Fruit fly (Drosophila melanogaster) whole organism, embryonic: ENCODE results near the gene CG42554.

ENCODE experiments used
- Ada2b ChIP-seq: fragments of 200-800 bp; sonication (Bioruptor generic); IDR thresholded peaks from 2 replicates; pipeline ENCODE4 v1.3.6; 2022; ENCODE audit warnings: missing biosample characterization, missing genetic modification characterization
- Aef1 ChIP-seq: fragments of 200-800 bp; sonication (Bioruptor generic); IDR thresholded peaks from 3 replicates; pipeline ENCODE4 v1.3.6; 2022; ENCODE audit warnings: missing biosample characterization, missing genetic modification characterization
- BEAF-32 ChIP-seq: fragments of 200-800 bp; sonication (Bioruptor generic); optimal IDR thresholded peaks from 3 replicates; lab custom pipeline; 2017; ENCODE audit warnings: missing biosample characterization, missing genetic modification characterization, mild to moderate bottlenecking, moderate library complexity, missing genetic modification reagents
- Blimp-1 ChIP-seq: fragments of 200-800 bp; sonication (Bioruptor generic); optimal IDR thresholded peaks from 3 replicates; lab custom pipeline; 2018; ENCODE audit warnings: missing biosample characterization, missing genetic modification characterization, mild to moderate bottlenecking, moderate library complexity, missing genetic modification reagents
- CG11504 ChIP-seq: fragments of 200-800 bp; sonication (Bioruptor generic); optimal IDR thresholded peaks from 3 replicates; lab custom pipeline; 2019; ENCODE audit warnings: missing biosample characterization, mild to moderate bottlenecking, missing genetic modification characterization, moderate library complexity
- CG12071 ChIP-seq: fragments of 200-800 bp; sonication (Bioruptor generic); optimal IDR thresholded peaks from 3 replicates; lab custom pipeline; 2018; ENCODE audit warnings: missing biosample characterization, mild to moderate bottlenecking, missing genetic modification characterization
- CG12769 ChIP-seq: fragments of 200-800 bp; sonication (Bioruptor generic); optimal IDR thresholded peaks from 2 replicates; lab custom pipeline; 2019; ENCODE audit warnings: missing biosample characterization, mild to moderate bottlenecking, missing genetic modification characterization, moderate library complexity
- CG17328 ChIP-seq: fragments of 200-800 bp; sonication (Bioruptor generic); IDR thresholded peaks from 2 replicates; pipeline ENCODE4 v1.3.6; 2022; ENCODE audit warnings: missing biosample characterization, missing genetic modification characterization
- CG2129 ChIP-seq: fragments of 200-800 bp; sonication (Bioruptor generic); IDR thresholded peaks from 2 replicates; pipeline ENCODE4 v1.3.6; 2022; ENCODE audit warnings: missing biosample characterization, missing genetic modification characterization; ENCODE audit not compliant: partially characterized antibody
- CG2889 ChIP-seq: fragments of 200-800 bp; sonication (Bioruptor generic); IDR thresholded peaks from 3 replicates; pipeline ENCODE4 v1.3.6; 2022; ENCODE audit warnings: missing biosample characterization, missing genetic modification characterization
- CG3407 ChIP-seq: fragments of 200-800 bp; sonication (Bioruptor generic); optimal IDR thresholded peaks from 2 replicates; lab custom pipeline; 2018; ENCODE audit warnings: missing biosample characterization, mild to moderate bottlenecking, missing genetic modification characterization
- CG4360 ChIP-seq: fragments of 200-800 bp; sonication (Bioruptor generic); IDR thresholded peaks from 2 replicates; pipeline ENCODE4 v1.3.6; 2022; ENCODE audit warnings: missing biosample characterization, missing genetic modification characterization
- CG4617 ChIP-seq: fragments of 200-800 bp; sonication (Bioruptor generic); optimal IDR thresholded peaks from 3 replicates; lab custom pipeline; 2016; ENCODE audit warnings: missing biosample characterization, missing genetic modification characterization, borderline replicate concordance
- CG4820 ChIP-seq: fragments of 200-800 bp; sonication (Bioruptor generic); optimal IDR thresholded peaks from 3 replicates; lab custom pipeline; 2016; ENCODE audit warnings: missing biosample characterization, missing genetic modification characterization
- CG4854 ChIP-seq: fragments of 200-800 bp; sonication (Bioruptor generic); optimal IDR thresholded peaks from 2 replicates; lab custom pipeline; 2016; ENCODE audit warnings: missing biosample characterization, missing genetic modification characterization, inconsistent platforms
- CG6689 ChIP-seq: fragments of 200-800 bp; sonication (Bioruptor generic); IDR thresholded peaks from 2 replicates; pipeline ENCODE4 v1.3.6; 2022; ENCODE audit warnings: missing biosample characterization, missing genetic modification characterization
- CG7928 ChIP-seq: fragments of 200-800 bp; sonication (Bioruptor generic); optimal IDR thresholded peaks from 2 replicates; lab custom pipeline; 2017; ENCODE audit warnings: missing biosample characterization, mild to moderate bottlenecking, missing genetic modification characterization
- CG7987 ChIP-seq: fragments of 200-800 bp; sonication (Bioruptor generic); optimal IDR thresholded peaks from 2 replicates; lab custom pipeline; 2018; ENCODE audit warnings: missing biosample characterization, mild to moderate bottlenecking, missing genetic modification characterization, moderate library complexity
- CG8290 ChIP-seq, 3 experiments: fragments of 200-800 bp; sonication (Bioruptor generic); optimal IDR thresholded peaks; 2 replicates each; lab custom pipeline; 2016 to 2019; ENCODE audit warnings: missing biosample characterization in 3 of 3, missing genetic modification characterization in 3 of 3, mild to moderate bottlenecking in 2 of 3, moderate library complexity in 1 of 3
- CG9876 ChIP-seq: fragments of 200-800 bp; sonication (Bioruptor generic); optimal IDR thresholded peaks from 2 replicates; lab custom pipeline; 2016; ENCODE audit warnings: missing biosample characterization, missing genetic modification characterization
- HLH54F ChIP-seq: fragments of 200-800 bp; sonication (Bioruptor generic); optimal IDR thresholded peaks from 3 replicates; lab custom pipeline; 2016; ENCODE audit warnings: missing biosample characterization, missing genetic modification characterization
- Med ChIP-seq: fragments of 200-800 bp; sonication (Bioruptor generic); peaks from one replicate; lab custom pipeline; 2016; ENCODE audit warnings: missing biosample characterization, missing genetic modification characterization, mild to moderate bottlenecking, inconsistent platforms, moderate library complexity
- Oli ChIP-seq: fragments of 200-800 bp; sonication (Bioruptor generic); optimal IDR thresholded peaks from 2 replicates; lab custom pipeline; 2018; ENCODE audit warnings: missing biosample characterization, mild to moderate bottlenecking, missing genetic modification characterization, moderate library complexity
- Sin3A ChIP-seq: fragments of >200 bp; optimal IDR thresholded peaks from 2 replicates; lab custom pipeline; 2018
- Taf1 ChIP-seq: fragments of 200-800 bp; sonication (Bioruptor generic); IDR thresholded peaks from 2 replicates; pipeline ENCODE4 v1.3.6; 2022; ENCODE audit warnings: missing biosample characterization, missing genetic modification characterization
- Xrp1 ChIP-seq: fragments of 200-800 bp; sonication (Bioruptor generic); IDR thresholded peaks from 2 replicates; pipeline ENCODE4 v1.3.6; 2022; ENCODE audit warnings: missing biosample characterization, missing genetic modification characterization
- YL-1 ChIP-seq: fragments of 200-800 bp; sonication (Bioruptor generic); optimal IDR thresholded peaks from 3 replicates; lab custom pipeline; 2017; ENCODE audit warnings: missing biosample characterization, mild to moderate bottlenecking, missing genetic modification characterization
- ap ChIP-seq: fragments of 200-800 bp; sonication (Bioruptor generic); IDR thresholded peaks from 2 replicates; pipeline ENCODE4 v1.3.6; 2022; ENCODE audit warnings: missing biosample characterization, missing genetic modification characterization
- az2 ChIP-seq: fragments of 200-800 bp; sonication (Bioruptor generic); optimal IDR thresholded peaks from 3 replicates; lab custom pipeline; 2016; ENCODE audit warnings: missing biosample characterization, missing genetic modification characterization
- cg ChIP-seq: fragments of 200-800 bp; sonication (Bioruptor generic); optimal IDR thresholded peaks from 3 replicates; lab custom pipeline; 2019; ENCODE audit warnings: missing biosample characterization, mild to moderate bottlenecking, missing genetic modification characterization, moderate library complexity
- chinmo ChIP-seq: fragments of 200-800 bp; sonication (Bioruptor generic); IDR thresholded peaks from 4 replicates; pipeline ENCODE4 v1.3.6; 2022; ENCODE audit warnings: missing biosample characterization, missing genetic modification characterization; ENCODE audit not compliant: partially characterized antibody
- dmrt99B ChIP-seq: fragments of 200-800 bp; sonication (Bioruptor generic); optimal IDR thresholded peaks from 2 replicates; lab custom pipeline; 2018; ENCODE audit warnings: missing biosample characterization, mild to moderate bottlenecking, missing genetic modification characterization, moderate library complexity
- en ChIP-seq: fragments of 200-800 bp; sonication (Bioruptor generic); optimal IDR thresholded peaks from 2 replicates; lab custom pipeline; 2016; ENCODE audit warnings: missing biosample characterization, missing genetic modification characterization
- ewg ChIP-seq: fragments of 200-800 bp; sonication (Bioruptor generic); optimal IDR thresholded peaks from 3 replicates; lab custom pipeline; 2017; ENCODE audit warnings: mild to moderate bottlenecking, missing biosample characterization, missing genetic modification reagents, missing genetic modification characterization
- fru ChIP-seq: fragments of >200 bp; optimal IDR thresholded peaks from 2 replicates; lab custom pipeline; 2017
- ftz-f1 ChIP-seq: fragments of 200-800 bp; sonication (Bioruptor generic); optimal IDR thresholded peaks from 2 replicates; lab custom pipeline; 2016; ENCODE audit warnings: missing biosample characterization, missing genetic modification characterization
- gce ChIP-seq: fragments of 200-800 bp; sonication (Bioruptor generic); IDR thresholded peaks from 3 replicates; pipeline ENCODE4 v1.3.6; 2022; ENCODE audit warnings: missing biosample characterization, missing genetic modification characterization
- gem ChIP-seq: fragments of 200-800 bp; sonication (Bioruptor generic); optimal IDR thresholded peaks from 2 replicates; lab custom pipeline; 2019; ENCODE audit warnings: missing biosample characterization, mild to moderate bottlenecking, missing genetic modification characterization, moderate library complexity
- grn ChIP-seq: fragments of 200-800 bp; sonication (Bioruptor generic); optimal IDR thresholded peaks from 3 replicates; lab custom pipeline; 2017; ENCODE audit warnings: missing biosample characterization, missing genetic modification characterization
- gsb-n ChIP-seq: fragments of 200-800 bp; sonication (Bioruptor generic); optimal IDR thresholded peaks from 3 replicates; lab custom pipeline; 2018; ENCODE audit warnings: missing biosample characterization, mild to moderate bottlenecking, missing genetic modification characterization
- ken ChIP-seq: fragments of 200-800 bp; sonication (Bioruptor generic); IDR thresholded peaks from 3 replicates; pipeline ENCODE4 v1.3.6; 2022; ENCODE audit warnings: missing biosample characterization, missing genetic modification characterization
- lov ChIP-seq, 2 experiments: fragments of 200-800 bp in 1 of 2; fragments of >200 bp in 1 of 2; sonication (Bioruptor generic) in 1 of 2; IDR thresholded peaks in 1 of 2; optimal IDR thresholded peaks in 1 of 2; 2 replicates in 1 of 2; 3 replicates in 1 of 2; pipeline versions ENCODE4 v1.3.6 to Lab custom; 2017 to 2022; ENCODE audit warnings: missing biosample characterization in 1 of 2, missing genetic modification characterization in 1 of 2
- nau ChIP-seq: fragments of 200-800 bp; sonication (Bioruptor generic); optimal IDR thresholded peaks from 3 replicates; lab custom pipeline; 2017; ENCODE audit warnings: missing biosample characterization, mild to moderate bottlenecking, missing genetic modification characterization, missing genetic modification reagents
- org-1 ChIP-seq: fragments of 200-800 bp; sonication (Bioruptor generic); optimal IDR thresholded peaks from 2 replicates; lab custom pipeline; 2017; ENCODE audit warnings: missing biosample characterization, missing genetic modification characterization
- psq ChIP-seq: fragments of 200-800 bp; sonication (Bioruptor generic); optimal IDR thresholded peaks from 2 replicates; lab custom pipeline; 2017; ENCODE audit warnings: missing biosample characterization, missing genetic modification characterization
- sc ChIP-seq, 3 experiments: fragments of >200 bp in 2 of 3; fragments of 200-800 bp in 1 of 3; sonication (Bioruptor generic) in 1 of 3; optimal IDR thresholded peaks; 2 replicates in 2 of 3; 3 replicates in 1 of 3; lab custom pipeline; 2017; ENCODE audit warnings: mild to moderate bottlenecking in 1 of 3, missing biosample characterization in 1 of 3, missing genetic modification characterization in 1 of 3, missing genetic modification reagents in 1 of 3
- sd ChIP-seq: fragments of 200-800 bp; sonication (Bioruptor generic); optimal IDR thresholded peaks from 3 replicates; lab custom pipeline; 2018; ENCODE audit warnings: missing biosample characterization, mild to moderate bottlenecking, missing genetic modification characterization, moderate library complexity
- sim ChIP-seq: fragments of 200-800 bp; sonication (Bioruptor generic); IDR thresholded peaks from 2 replicates; pipeline ENCODE4 v1.3.6; 2022; ENCODE audit warnings: missing biosample characterization, missing genetic modification characterization
- sob ChIP-seq: fragments of 200-800 bp; sonication (Bioruptor generic); IDR thresholded peaks from 2 replicates; pipeline ENCODE4 v1.3.6; 2022; ENCODE audit warnings: missing biosample characterization, missing genetic modification characterization
- twi ChIP-seq: fragments of 200-800 bp; optimal IDR thresholded peaks from 2 replicates; lab custom pipeline; 2019; ENCODE audit warnings: missing biosample characterization, mild to moderate bottlenecking, missing genetic modification characterization, moderate library complexity

Gene CG42554

DNA sequence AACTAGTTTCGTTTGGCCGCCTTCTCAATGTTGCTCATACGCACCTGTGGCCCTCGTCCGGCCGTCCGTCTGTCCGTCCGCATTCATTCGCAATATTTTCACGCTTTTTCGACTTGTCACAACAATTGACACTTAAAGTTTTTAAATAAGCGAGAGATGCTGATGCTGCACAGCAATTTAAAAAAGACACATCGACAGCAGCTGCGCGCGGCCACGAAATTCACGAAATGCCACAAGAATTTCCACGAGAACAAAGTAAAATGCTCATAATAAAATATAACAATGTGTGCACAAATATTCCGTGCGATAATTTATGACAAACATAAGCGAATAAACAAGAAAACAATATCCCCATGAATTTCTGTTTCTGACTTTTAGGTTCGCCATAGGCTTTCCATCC, 48.6 kb upstream of the CG42554 start:
- TF ChIP-seq lov (optimal IDR thresholded peaks at IDR 0.05; lab: Kevin White, UChicago) (no peak), lov (GFP tag; IDR thresholded peaks at IDR 0.05; lab: Robert Waterston, UW) (0 out of 3 replicates have a peak, but pooled peaks have one; percentile 25), chinmo (GFP tag; lab: Robert Waterston, UW) (no peak), CG4617 (no peak), Aef1 (no peak), gem (tag; lab: Kevin White, UChicago) (no peak), CG17328 (GFP tag; lab: Robert Waterston, UW) (no peak), CG2129 (no peak), CG4820 (GFP tag; lab: Kevin White, UChicago) (no peak), az2 (GFP tag; lab: Kevin White, UChicago) (no peak), ap (GFP tag; lab: Robert Waterston, UW) (no peak), twi (no peak), Taf1 (GFP tag; lab: Robert Waterston, UW) (no peak), gce (GFP tag; lab: Robert Waterston, UW) (no peak), CG4360 (GFP tag; lab: Robert Waterston, UW) (no peak), grn (GFP tag; lab: Kevin White, UChicago) (no peak), sd (tag; lab: Kevin White, UChicago) (peak; percentile 82), CG8290 (GFP tag; optimal IDR thresholded peaks at IDR 0.05; lab: Kevin White, UChicago) (no peak), CG8290 (tag; optimal IDR thresholded peaks at IDR 0.05; lab: Kevin White, UChicago) (peak in 1 of 2 experiments; percentile 24), CG9876 (GFP tag; lab: Kevin White, UChicago) (no peak), CG12071 (GFP tag; lab: Kevin White, UChicago) (no peak), ken (GFP tag; lab: Robert Waterston, UW) (0 out of 3 replicates have a peak, but pooled peaks have one; percentile 16), org-1 (GFP tag; lab: Kevin White, UChicago) (no peak), CG7928 (GFP tag; lab: Kevin White, UChicago) (no peak), nau (GFP tag; lab: Kevin White, UChicago) (peak; percentile 89), Blimp-1 (GFP tag; lab: Kevin White, UChicago) (no peak)

DNA sequence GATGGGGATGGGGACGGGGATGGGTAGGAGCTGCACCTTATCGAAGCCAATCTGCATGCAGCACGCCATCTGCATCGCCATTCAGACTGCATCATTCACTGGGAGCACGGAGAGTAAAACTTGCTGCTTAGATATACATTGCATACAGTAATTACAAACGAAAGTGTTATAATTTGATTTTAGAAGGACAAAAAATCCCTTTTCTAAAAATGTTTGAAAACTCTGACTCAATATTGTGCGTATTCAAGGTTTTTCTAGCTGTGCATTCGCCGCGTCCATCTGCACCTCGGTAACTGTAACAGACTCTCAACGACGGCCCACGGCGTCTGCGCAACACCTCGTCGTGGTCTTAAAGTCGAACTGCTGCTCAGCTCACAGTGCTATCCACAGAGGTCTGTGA, 47.8 kb upstream of the CG42554 start:
- TF ChIP-seq ftz-f1 (GFP tag; lab: Kevin White, UChicago): no peak
- no peak for TF ChIP-seq fru
- TF ChIP-seq CG11504 (tag; lab: Kevin White, UChicago): peak; percentile 6
- no peak for TF ChIP-seq CG7987
- TF ChIP-seq gsb-n: peak; percentile 8
- TF ChIP-seq sc (optimal IDR thresholded peaks at IDR 0.05; lab: Kevin White, UChicago): no peak
- TF ChIP-seq sc (GFP tag; optimal IDR thresholded peaks at IDR 0.05; lab: Kevin White, UChicago): no peak
- 0 out of 2 replicates have a peak, but pooled peaks have one; percentile 20 for TF ChIP-seq CG6689 (GFP tag; lab: Robert Waterston, UW)
- TF ChIP-seq Oli (tag; lab: Kevin White, UChicago): peak; percentile 31
- TF ChIP-seq Xrp1 (GFP tag; lab: Robert Waterston, UW): no peak
- no peak for TF ChIP-seq psq
- no peak for TF ChIP-seq cg (GFP tag; lab: Kevin White, UChicago)
- TF ChIP-seq dmrt99B (tag; lab: Kevin White, UChicago): peak; percentile 30
- 0 out of 2 replicates have a peak, but pooled peaks have one; percentile 10 for TF ChIP-seq CG4360 (GFP tag; lab: Robert Waterston, UW)
- no peak for TF ChIP-seq CG3407
- TF ChIP-seq Ada2b: no peak
- TF ChIP-seq sim (GFP tag; lab: Robert Waterston, UW): no peak
- TF ChIP-seq CG4854 (GFP tag; lab: Kevin White, UChicago): no peak
- TF ChIP-seq BEAF-32 (GFP tag; lab: Kevin White, UChicago): no peak
- no peak for TF ChIP-seq CG2889 (GFP tag; lab: Robert Waterston, UW)
- peak; percentile 7 for TF ChIP-seq Med (GFP tag; lab: Kevin White, UChicago)
- TF ChIP-seq CG12769 (tag; lab: Kevin White, UChicago): no peak
- peak; percentile 22 for TF ChIP-seq ewg (GFP tag; lab: Kevin White, UChicago)
- TF ChIP-seq HLH54F: no peak
- no peak for TF ChIP-seq sob (GFP tag; lab: Robert Waterston, UW)
- no peak for TF ChIP-seq Sin3A (lab: Kevin White, UChicago)
- no peak for TF ChIP-seq YL-1
- TF ChIP-seq en (GFP tag; lab: Kevin White, UChicago): no peak
